Fruit fly (Drosophila melanogaster) whole organism, embryonic: ENCODE measurements around the gene CG42699.

Source experiments
- Asciz ChIP-seq: fragments of 200-800 bp; sonication (Bioruptor generic); optimal IDR thresholded peaks from 2 replicates; lab custom pipeline; 2017; ENCODE audit warnings: missing biosample characterization, mild to moderate bottlenecking, missing genetic modification characterization, missing genetic modification reagents
- B-H1 ChIP-seq: fragments of 200-800 bp; sonication (Bioruptor generic); IDR thresholded peaks from 3 replicates; pipeline ENCODE4 v1.3.6; 2022; ENCODE audit warnings: missing biosample characterization, missing genetic modification characterization
- C15 ChIP-seq: fragments of 200-800 bp; sonication (Bioruptor generic); IDR thresholded peaks from 3 replicates; pipeline ENCODE4 v1.3.6; 2022; ENCODE audit warnings: missing biosample characterization, missing genetic modification characterization
- CG10543 ChIP-seq: fragments of 200-800 bp; sonication (Bioruptor generic); optimal IDR thresholded peaks from 3 replicates; lab custom pipeline; 2017; ENCODE audit warnings: missing biosample characterization, mild to moderate bottlenecking, missing genetic modification characterization, moderate library complexity
- CG11456 ChIP-seq: fragments of 200-800 bp; sonication (Bioruptor generic); IDR thresholded peaks from 3 replicates; pipeline ENCODE4 v1.3.6; 2022; ENCODE audit warnings: missing biosample characterization, missing genetic modification characterization
- CG11723 ChIP-seq: fragments of 200-800 bp; sonication (Bioruptor generic); optimal IDR thresholded peaks from 2 replicates; lab custom pipeline; 2017; ENCODE audit warnings: missing biosample characterization, mild to moderate bottlenecking, missing genetic modification characterization
- CG12299 ChIP-seq: fragments of 200-800 bp; sonication (Bioruptor generic); optimal IDR thresholded peaks from 2 replicates; lab custom pipeline; 2018; ENCODE audit warnings: missing biosample characterization, mild to moderate bottlenecking, missing genetic modification characterization
- CG1233 ChIP-seq: fragments of 200-800 bp; sonication (Bioruptor generic); optimal IDR thresholded peaks from 4 replicates; lab custom pipeline; 2018; ENCODE audit warnings: missing biosample characterization, mild to moderate bottlenecking, missing genetic modification characterization
- CG12659 ChIP-seq: fragments of 200-800 bp; sonication (Bioruptor generic); optimal IDR thresholded peaks from 3 replicates; lab custom pipeline; 2017; ENCODE audit warnings: mild to moderate bottlenecking, missing biosample characterization, missing genetic modification reagents, missing genetic modification characterization
- CG15696 ChIP-seq: fragments of 200-800 bp; sonication (Bioruptor generic); optimal IDR thresholded peaks from 2 replicates; lab custom pipeline; 2019; ENCODE audit warnings: missing biosample characterization, mild to moderate bottlenecking, missing genetic modification characterization, moderate library complexity
- CG18599 ChIP-seq: fragments of 200-800 bp; sonication (Bioruptor generic); optimal IDR thresholded peaks from 3 replicates; lab custom pipeline; 2017; ENCODE audit warnings: missing biosample characterization, missing genetic modification characterization, mild to moderate bottlenecking, moderate library complexity, missing genetic modification reagents
- CG18764 ChIP-seq: fragments of 200-800 bp; sonication (Bioruptor generic); optimal IDR thresholded peaks from 3 replicates; lab custom pipeline; 2016; ENCODE audit warnings: missing biosample characterization, missing genetic modification characterization
- CG31365 ChIP-seq: fragments of 200-800 bp; sonication (Bioruptor generic); optimal IDR thresholded peaks from 2 replicates; lab custom pipeline; 2018; ENCODE audit warnings: missing biosample characterization, mild to moderate bottlenecking, missing genetic modification characterization
- CG3281 ChIP-seq: fragments of 200-800 bp; sonication (Bioruptor generic); optimal IDR thresholded peaks from 3 replicates; lab custom pipeline; 2017; ENCODE audit warnings: missing biosample characterization, mild to moderate bottlenecking, missing genetic modification characterization
- CG33557 ChIP-seq: fragments of 200-800 bp; sonication (Bioruptor generic); optimal IDR thresholded peaks from 2 replicates; lab custom pipeline; 2019; ENCODE audit warnings: missing biosample characterization, mild to moderate bottlenecking, missing genetic modification characterization, moderate library complexity
- CG4328 ChIP-seq: fragments of 200-800 bp; sonication (Bioruptor generic); optimal IDR thresholded peaks from 3 replicates; lab custom pipeline; 2017; ENCODE audit warnings: missing biosample characterization, missing genetic modification reagents, missing genetic modification characterization
- CG4707 ChIP-seq: fragments of 200-800 bp; sonication (Bioruptor generic); optimal IDR thresholded peaks from 2 replicates; lab custom pipeline; 2018; ENCODE audit warnings: missing biosample characterization, mild to moderate bottlenecking, missing genetic modification characterization, moderate library complexity
- CG8089 ChIP-seq: fragments of 200-800 bp; sonication (Bioruptor generic); optimal IDR thresholded peaks from 3 replicates; lab custom pipeline; 2016; ENCODE audit warnings: missing biosample characterization, missing genetic modification characterization
- Dip3 ChIP-seq: fragments of 200-800 bp; sonication (Bioruptor generic); optimal IDR thresholded peaks from 3 replicates; lab custom pipeline; 2016; ENCODE audit warnings: missing biosample characterization, missing genetic modification characterization
- Ets97D ChIP-seq: fragments of 200-800 bp; sonication (Bioruptor generic); optimal IDR thresholded peaks from 3 replicates; lab custom pipeline; 2016; ENCODE audit warnings: missing biosample characterization, missing genetic modification characterization
- Gsc ChIP-seq: fragments of 200-800 bp; sonication (Bioruptor generic); IDR thresholded peaks from 2 replicates; pipeline ENCODE4 v1.3.6; 2022; ENCODE audit warnings: missing biosample characterization, missing genetic modification characterization
- Hr3 ChIP-seq: fragments of 200-800 bp; sonication (Bioruptor generic); optimal IDR thresholded peaks from 3 replicates; lab custom pipeline; 2016; ENCODE audit warnings: missing biosample characterization, missing genetic modification characterization
- Mes4 ChIP-seq: fragments of 200-800 bp; sonication (Bioruptor generic); optimal IDR thresholded peaks from 2 replicates; lab custom pipeline; 2016; ENCODE audit warnings: missing biosample characterization, missing genetic modification characterization
- NC2α ChIP-seq: fragments of 200-800 bp; sonication (Bioruptor generic); optimal IDR thresholded peaks from 2 replicates; lab custom pipeline; 2016; ENCODE audit warnings: missing biosample characterization, missing genetic modification characterization
- Nf-YA ChIP-seq: fragments of 200-800 bp; sonication (Bioruptor generic); IDR thresholded peaks from 2 replicates; pipeline ENCODE4 v1.3.6; 2022; ENCODE audit warnings: missing biosample characterization, missing genetic modification characterization
- Spps ChIP-seq: fragments of 200-800 bp; sonication (Bioruptor generic); optimal IDR thresholded peaks from 2 replicates; lab custom pipeline; 2018; ENCODE audit warnings: missing biosample characterization, mild to moderate bottlenecking, missing genetic modification characterization
- Xbp1 ChIP-seq: fragments of 200-800 bp; sonication (Bioruptor generic); optimal IDR thresholded peaks from 3 replicates; lab custom pipeline; 2016; ENCODE audit warnings: missing biosample characterization, mild to moderate bottlenecking, missing genetic modification characterization
- Xrp1 ChIP-seq: fragments of 200-800 bp; sonication (Bioruptor generic); IDR thresholded peaks from 2 replicates; pipeline ENCODE4 v1.3.6; 2022; ENCODE audit warnings: missing biosample characterization, missing genetic modification characterization
- ab ChIP-seq: fragments of 200-800 bp; sonication (Bioruptor generic); optimal IDR thresholded peaks from 2 replicates; lab custom pipeline; 2016; ENCODE audit warnings: missing biosample characterization, missing genetic modification characterization
- al ChIP-seq: fragments of 200-800 bp; sonication (Bioruptor generic); IDR thresholded peaks from 2 replicates; pipeline ENCODE4 v1.3.6; 2022; ENCODE audit warnings: missing biosample characterization, missing genetic modification characterization
- ap ChIP-seq: fragments of 200-800 bp; sonication (Bioruptor generic); IDR thresholded peaks from 2 replicates; pipeline ENCODE4 v1.3.6; 2022; ENCODE audit warnings: missing biosample characterization, missing genetic modification characterization
- bsh ChIP-seq, 2 experiments: fragments of 200-800 bp; sonication (Bioruptor generic); optimal IDR thresholded peaks; 2 replicates each; lab custom pipeline; 2017 to 2018; ENCODE audit warnings: mild to moderate bottlenecking in 2 of 2, missing biosample characterization in 2 of 2, missing genetic modification characterization in 2 of 2, moderate library complexity in 1 of 2
- corto ChIP-seq: fragments of 200-800 bp; sonication (Bioruptor generic); optimal IDR thresholded peaks from 2 replicates; lab custom pipeline; 2016; ENCODE audit warnings: missing biosample characterization, mild to moderate bottlenecking, missing genetic modification characterization, moderate library complexity
- dpn ChIP-seq, 2 experiments: fragments of 200-800 bp; sonication (Bioruptor generic); optimal IDR thresholded peaks; 3 replicates each; lab custom pipeline; 2016; ENCODE audit warnings: missing biosample characterization in 2 of 2, missing genetic modification characterization in 2 of 2
- fu2 ChIP-seq: fragments of 200-800 bp; sonication (Bioruptor generic); optimal IDR thresholded peaks from 2 replicates; lab custom pipeline; 2016; ENCODE audit warnings: missing biosample characterization, missing genetic modification characterization
- gfzf ChIP-seq: fragments of 200-800 bp; sonication (Bioruptor generic); optimal IDR thresholded peaks from 2 replicates; lab custom pipeline; 2016; ENCODE audit warnings: missing biosample characterization, mild to moderate bottlenecking, missing genetic modification characterization, moderate library complexity
- ham ChIP-seq: fragments of 200-800 bp; sonication (Bioruptor generic); IDR thresholded peaks from 2 replicates; pipeline ENCODE4 v1.3.6; 2022; ENCODE audit warnings: missing biosample characterization, missing genetic modification characterization
- jing ChIP-seq: fragments of 200-800 bp; sonication (Bioruptor generic); optimal IDR thresholded peaks from 2 replicates; lab custom pipeline; 2018; ENCODE audit warnings: missing biosample characterization, mild to moderate bottlenecking, missing genetic modification characterization
- jumu ChIP-seq: fragments of 200-800 bp; sonication (Bioruptor generic); optimal IDR thresholded peaks from 3 replicates; lab custom pipeline; 2016; ENCODE audit warnings: missing biosample characterization, missing genetic modification characterization
- klu ChIP-seq: fragments of 200-800 bp; sonication (Bioruptor generic); IDR thresholded peaks from 2 replicates; pipeline ENCODE4 v1.3.6; 2022; ENCODE audit warnings: missing biosample characterization, missing genetic modification characterization
- lilli ChIP-seq: fragments of 200-800 bp; sonication (Bioruptor generic); optimal IDR thresholded peaks from 3 replicates; lab custom pipeline; 2016; ENCODE audit warnings: missing biosample characterization, missing genetic modification characterization
- luna ChIP-seq: fragments of 200-800 bp; sonication (Bioruptor generic); optimal IDR thresholded peaks from 2 replicates; lab custom pipeline; 2016; ENCODE audit warnings: missing biosample characterization, missing genetic modification characterization
- mld ChIP-seq: fragments of 200-800 bp; sonication (Bioruptor generic); IDR thresholded peaks from 3 replicates; pipeline ENCODE4 v1.3.6; 2022; ENCODE audit warnings: missing biosample characterization, missing genetic modification characterization; ENCODE audit not compliant: partially characterized antibody
- pros ChIP-seq: fragments of 200-800 bp; sonication (Bioruptor generic); optimal IDR thresholded peaks from 3 replicates; lab custom pipeline; 2019; ENCODE audit warnings: missing biosample characterization, mild to moderate bottlenecking, missing genetic modification characterization, moderate library complexity
- psq ChIP-seq: fragments of 200-800 bp; sonication (Bioruptor generic); optimal IDR thresholded peaks from 2 replicates; lab custom pipeline; 2017; ENCODE audit warnings: missing biosample characterization, missing genetic modification characterization
- ranshi ChIP-seq: fragments of 200-800 bp; sonication (Bioruptor generic); IDR thresholded peaks from 2 replicates; pipeline ENCODE4 v1.3.6; 2022; ENCODE audit warnings: missing biosample characterization, missing genetic modification characterization
- stc ChIP-seq: fragments of 200-800 bp; sonication (Bioruptor generic); IDR thresholded peaks from 2 replicates; pipeline ENCODE4 v1.3.6; 2022; ENCODE audit warnings: missing biosample characterization, missing genetic modification characterization
- unc-4 ChIP-seq: fragments of 200-800 bp; sonication (Bioruptor generic); IDR thresholded peaks from 2 replicates; pipeline ENCODE4 v1.3.6; 2022; ENCODE audit warnings: missing biosample characterization, missing genetic modification characterization; ENCODE audit not compliant: partially characterized antibody

The CG42699 gene

dm6 chrX:5764001-5764892, at the start of gene CG42699, which contains the start of gene MAPk-Ak2 (continued):
- TF ChIP-seq CG1233 (GFP tag; lab: Kevin White, UChicago) (peak; percentile 92), B-H1 (GFP tag; lab: Robert Waterston, UW) (peak; percentile 22; the same call in 1 of the 3 replicates), luna (GFP tag; lab: Kevin White, UChicago) (peak; percentile 67), mld (GFP tag; lab: Robert Waterston, UW) (peak; percentile 61; the same call in 2 of the 3 replicates), Dip3 (GFP tag; lab: Kevin White, UChicago) (peak; percentile 52), gfzf (GFP tag; lab: Kevin White, UChicago) (peak; percentile 84), Gsc (GFP tag; lab: Robert Waterston, UW) (no peak), CG12659 (GFP tag; lab: Kevin White, UChicago) (peak; percentile 90), fu2 (GFP tag; lab: Kevin White, UChicago) (peak; percentile 44), ap (GFP tag; lab: Robert Waterston, UW) (peak; percentile 45; the same call in 1 of the 2 replicates), jumu (GFP tag; lab: Kevin White, UChicago) (peak; percentile 75), CG11456 (GFP tag; lab: Robert Waterston, UW) (peak; percentile 70; the same call in 2 of the 3 replicates), Hr3 (GFP tag; lab: Kevin White, UChicago) (peak; percentile 28), klu (no peak), NC2α (GFP tag; lab: Kevin White, UChicago) (peak; percentile 55), CG31365 (tag; lab: Kevin White, UChicago) (peak; percentile 71), ab (GFP tag; lab: Kevin White, UChicago) (no peak), psq (GFP tag; lab: Kevin White, UChicago) (peak; percentile 71), jing (GFP tag; lab: Kevin White, UChicago) (no peak), CG11723 (GFP tag; lab: Kevin White, UChicago) (peak; percentile 71), stc (GFP tag; lab: Robert Waterston, UW) (peak; percentile 58; the same call in 1 of the 2 replicates), Asciz (GFP tag; lab: Kevin White, UChicago) (peak; percentile 88), CG12299 (tag; lab: Kevin White, UChicago) (peak; percentile 86), Mes4 (GFP tag; lab: Kevin White, UChicago) (peak; percentile 76), CG8089 (GFP tag; lab: Kevin White, UChicago) (peak; percentile 85), ranshi (GFP tag; lab: Robert Waterston, UW) (no peak; the same call in 1 of the 2 replicates), CG10543 (peak; percentile 96), CG15696 (tag; lab: Kevin White, UChicago) (peak; percentile 89), Nf-YA (GFP tag; lab: Robert Waterston, UW) (peak; percentile 79), Spps (peak; percentile 51), bsh (GFP tag; optimal IDR thresholded peaks at IDR 0.05; lab: Kevin White, UChicago) (peak; percentile 60 to 76), Xbp1 (peak; percentile 0), CG18599 (GFP tag; lab: Kevin White, UChicago) (peak; percentile 87), CG18764 (peak; percentile 80), CG4328 (peak; percentile 89), ham (GFP tag; lab: Robert Waterston, UW) (no peak), lilli (GFP tag; lab: Kevin White, UChicago) (peak; percentile 67), unc-4 (GFP tag; lab: Robert Waterston, UW) (peak; percentile 65), CG33557 (peak; percentile 90), corto (no peak), pros (GFP tag; lab: Kevin White, UChicago) (peak; percentile 41), Ets97D (peak; percentile 58), CG4707 (GFP tag; lab: Kevin White, UChicago) (peak; percentile 91), al (GFP tag; lab: Robert Waterston, UW) (no peak), C15 (no peak), CG3281 (GFP tag; lab: Kevin White, UChicago) (peak; percentile 76), Xrp1 (GFP tag; lab: Robert Waterston, UW) (peak; percentile 76), dpn (GFP tag; optimal IDR thresholded peaks at IDR 0.05; lab: Kevin White, UChicago) (peak; percentile 48 to 82)
